Worm (Caenorhabditis elegans): ENCODE results near the gene fbxa-118.

The fbxa-118 gene

ce11 chrV:19801033-19801432 lies 23.9 kb upstream of the fbxa-118 start, which contains the start of gene Y116F11B.2:
Gene Y116F11B.2 (minus strand): TSS chrV:19801133.
- TF ChIP-seq ceh-48 (tag; optimal IDR thresholded peaks at IDR 0.05) (no peak), K02D7.2 (tag; optimal IDR thresholded peaks at IDR 0.05) (no peak), ahr-1 (tag; optimal IDR thresholded peaks at IDR 0.05) (no peak), syd-9 (tag; optimal IDR thresholded peaks at IDR 0.05) (no peak), T23F11.4 (GFP tag; optimal IDR thresholded peaks at IDR 0.05) (no peak), hlh-15 (tag; optimal IDR thresholded peaks at IDR 0.05) (no peak), hlh-8 (tag; optimal IDR thresholded peaks at IDR 0.05) (no peak), gmeb-2 (tag; optimal IDR thresholded peaks at IDR 0.05) (no peak), odd-2 (tag; optimal IDR thresholded peaks at IDR 0.05) (no peak), unc-55 (GFP tag; optimal IDR thresholded peaks at IDR 0.05) (no peak)

DNA sequence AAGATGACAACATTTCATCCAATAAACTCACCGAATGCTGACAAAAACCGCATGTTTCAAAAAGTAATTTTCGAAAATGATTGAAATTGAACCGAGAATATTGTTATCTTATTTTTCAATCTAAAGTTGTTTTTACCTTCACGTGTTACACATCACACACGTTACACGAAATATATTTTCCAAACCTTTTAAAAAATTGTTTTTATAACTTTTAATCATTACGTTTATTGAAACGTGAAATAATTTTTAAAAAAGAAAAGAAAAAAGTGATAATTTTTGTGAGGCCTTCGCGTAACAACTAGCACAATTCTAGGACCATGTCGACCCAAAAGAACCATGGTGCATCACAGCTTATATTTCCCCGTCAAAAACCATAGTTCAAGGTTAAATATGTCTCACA lies 17.8 kb upstream of the fbxa-118 start, which contains the start of gene M162.7:
M162.7 (minus strand) TSS at position 101 of the 400 bp plus-strand sequence.
- TF ChIP-seq ceh-9 (tag; optimal IDR thresholded peaks at IDR 0.05) (no peak), pha-2 (tag; optimal IDR thresholded peaks at IDR 0.05) (no peak), hlh-8 (tag; optimal IDR thresholded peaks at IDR 0.05) (no peak), ceh-18 (tag; optimal IDR thresholded peaks at IDR 0.05) (no peak), elt-2 (tag; optimal IDR thresholded peaks at IDR 0.05) (no peak), nhr-232 (tag; optimal IDR thresholded peaks at IDR 0.05) (no peak), rnt-1 (tag; optimal IDR thresholded peaks at IDR 0.05) (no peak), sox-4 (tag; optimal IDR thresholded peaks at IDR 0.05) (no peak)

- TF ChIP-seq pag-3 (tag; optimal IDR thresholded peaks at IDR 0.05; ENCODE audit: borderline replicate concordance) (no peak), ama-1 (optimal IDR thresholded peaks at IDR 0.05) (no peak), unc-42 (tag; optimal IDR thresholded peaks at IDR 0.05) (no peak), tbx-7 (tag; optimal IDR thresholded peaks at IDR 0.05) (no peak), ceh-24 (tag; optimal IDR thresholded peaks at IDR 0.05) (no peak), ceh-45 (GFP tag; IDR thresholded peaks at IDR 0.05) (no peak), ceh-18 (tag; optimal IDR thresholded peaks at IDR 0.05) (no peak), ceh-48 (tag; optimal IDR thresholded peaks at IDR 0.05) (no peak), unc-3 (GFP tag; conservative IDR thresholded peaks at IDR 0.05) (no peak), unc-3 (tag; optimal IDR thresholded peaks at IDR 0.05) (no peak), ceh-31 (tag; optimal IDR thresholded peaks at IDR 0.05) (no peak), fax-1 (tag; optimal IDR thresholded peaks at IDR 0.05) (no peak), F13H6.1 (tag; optimal IDR thresholded peaks at IDR 0.05) (no peak), nfya-1 (tag; optimal IDR thresholded peaks at IDR 0.05) (no peak)
Measured at ce11 chrV:19790248-19790647, 13.1 kb upstream of the fbxa-118 start.

DNA sequence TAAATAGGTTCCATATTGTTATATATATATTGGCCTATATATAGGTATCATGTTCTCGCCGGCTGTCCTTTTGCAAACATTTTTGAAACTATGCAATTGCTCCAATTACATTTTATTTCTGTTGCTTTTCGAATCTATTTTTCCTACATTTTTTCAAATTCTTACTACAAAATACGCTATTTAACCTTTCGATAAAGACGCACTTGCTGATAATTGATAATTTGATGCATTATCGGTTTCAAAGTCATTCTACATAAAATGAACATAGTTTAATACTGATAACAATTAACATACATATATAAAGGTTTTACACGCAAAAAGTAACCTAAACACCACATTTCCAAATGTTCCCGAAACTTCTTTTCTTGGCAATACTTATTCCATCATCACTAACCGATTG lies 11.2 kb upstream of the fbxa-118 start, which contains the start of gene clec-258:
clec-258 (plus strand) TSS at position 81 of the 400 bp plus-strand sequence.
- no peak for TF ChIP-seq ceh-6 (GFP tag; optimal IDR thresholded peaks at IDR 0.05)
- TF ChIP-seq dmd-4 (tag; optimal IDR thresholded peaks at IDR 0.05; ENCODE audit: borderline replicate concordance), result no peak
- TF ChIP-seq ceh-48 (tag; optimal IDR thresholded peaks at IDR 0.05), result no peak
- no peak for TF ChIP-seq hlh-15 (tag; optimal IDR thresholded peaks at IDR 0.05)
- peak; percentile 55 for TF ChIP-seq elt-2 (tag; optimal IDR thresholded peaks at IDR 0.05)

DNA sequence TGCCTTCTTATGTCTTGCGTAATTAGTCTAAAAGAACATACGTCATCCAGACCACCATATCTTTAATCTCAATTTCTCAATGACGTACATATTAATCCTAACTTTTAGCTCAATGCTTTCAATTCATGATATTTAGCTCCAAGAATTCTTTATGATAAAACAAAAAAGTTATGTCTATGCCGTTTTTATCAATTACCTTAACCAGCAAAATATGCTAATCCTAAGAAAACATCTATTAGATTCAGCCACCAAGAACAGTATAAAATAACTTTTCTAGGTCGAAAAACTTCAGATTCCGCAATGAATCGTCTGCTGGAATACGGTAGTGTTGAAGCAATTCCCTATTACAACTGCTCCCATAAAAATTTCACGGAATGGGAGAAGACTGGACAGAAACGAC lies 6.7 kb upstream of the fbxa-118 start, which contains the start of gene srt-45:
srt-45 (plus strand) TSS at position 301 of the 400 bp plus-strand sequence.
- no peak for TF ChIP-seq ceh-31 (tag; optimal IDR thresholded peaks at IDR 0.05)
- no peak for TF ChIP-seq ceh-24 (tag; optimal IDR thresholded peaks at IDR 0.05)
- TF ChIP-seq dve-1 (tag; optimal IDR thresholded peaks at IDR 0.05), result no peak
- no peak for TF ChIP-seq hlh-6 (tag; optimal IDR thresholded peaks at IDR 0.05)
- TF ChIP-seq nhr-232 (tag; optimal IDR thresholded peaks at IDR 0.05), result no peak
- TF ChIP-seq hlh-8 (tag; optimal IDR thresholded peaks at IDR 0.05), result no peak
- TF ChIP-seq pat-9 (tag; optimal IDR thresholded peaks at IDR 0.05), result no peak
- TF ChIP-seq ttx-3 (tag; optimal IDR thresholded peaks at IDR 0.05), result no peak
- no peak for TF ChIP-seq unc-3 (GFP tag; conservative IDR thresholded peaks at IDR 0.05)
- no peak for TF ChIP-seq unc-3 (tag; optimal IDR thresholded peaks at IDR 0.05)
- TF ChIP-seq dmd-4 (tag; optimal IDR thresholded peaks at IDR 0.05; ENCODE audit: borderline replicate concordance), result no peak
- TF ChIP-seq ceh-19 (GFP tag; optimal IDR thresholded peaks at IDR 0.05), result no peak
- no peak for TF ChIP-seq unc-86 (tag; optimal IDR thresholded peaks at IDR 0.05)
- no peak for TF ChIP-seq ztf-16 (tag; optimal IDR thresholded peaks at IDR 0.05)
- no peak for TF ChIP-seq hlh-30 (tag; optimal IDR thresholded peaks at IDR 0.05; ENCODE audit: insufficient read depth)
- no peak for TF ChIP-seq syd-9 (tag; optimal IDR thresholded peaks at IDR 0.05)
- TF ChIP-seq T23F11.4 (GFP tag; optimal IDR thresholded peaks at IDR 0.05), result no peak
- no peak for TF ChIP-seq pag-3 (tag; optimal IDR thresholded peaks at IDR 0.05; ENCODE audit: borderline replicate concordance)
- TF ChIP-seq pros-1 (tag; optimal IDR thresholded peaks at IDR 0.05), result no peak
